Worm (Caenorhabditis elegans): ENCODE measurements around the gene F46C5.1.

- TF ChIP-seq ama-1 (optimal IDR thresholded peaks at IDR 0.05) (no peak), ama-1 (GFP tag; optimal IDR thresholded peaks at IDR 0.05) (no peak), egl-18 (GFP tag; IDR thresholded peaks at IDR 0.05) (no peak)
Observed at ce11 chrII:8859596-8859995, 38.6 kb upstream of the F46C5.1 start, which contains the start of gene snb-6.

Data from whole organism, young adult.